Fruit fly (Drosophila melanogaster): ENCODE results near the gene OXA1L.

OXA1L gene

DNA sequence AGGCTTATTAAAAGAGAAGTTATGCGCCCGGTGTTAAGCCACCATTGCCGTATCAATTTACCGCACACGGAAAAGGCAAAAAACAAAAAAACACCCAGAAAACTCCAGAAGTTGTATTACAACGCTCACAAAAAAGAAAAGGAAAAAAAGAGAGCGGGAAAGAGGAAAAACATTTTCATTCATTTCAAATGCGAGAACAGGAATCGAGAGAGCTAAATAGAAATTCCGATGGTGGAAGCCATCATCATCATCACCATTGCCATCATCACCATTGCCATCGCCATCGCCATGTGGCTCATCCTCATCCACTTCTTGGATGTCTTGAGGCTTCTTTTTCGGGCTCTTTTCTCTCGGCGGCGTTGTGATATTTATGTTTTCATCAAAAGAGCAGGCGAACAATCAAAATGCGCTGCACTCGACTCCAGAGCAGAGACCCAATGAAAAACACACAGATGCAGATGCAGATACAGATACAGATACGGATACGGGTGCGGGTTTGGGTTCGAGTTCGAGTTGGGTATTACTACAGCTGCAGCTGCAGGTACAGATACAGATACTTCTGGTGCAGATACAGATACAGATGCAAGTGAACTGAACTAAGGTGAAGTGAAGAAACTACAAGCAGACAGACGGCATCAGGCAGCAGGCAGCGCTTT, 35.0 kb downstream of the OXA1L start (continued):
- TF ChIP-seq CG43689 (GFP tag; IDR thresholded peaks at IDR 0.05) (no peak), Mes4 (GFP tag; optimal IDR thresholded peaks at IDR 0.05) (no peak), pnt (GFP tag; optimal IDR thresholded peaks at IDR 0.05) (no peak), Trl (optimal IDR thresholded peaks at IDR 0.05) (peak; percentile 19 to 49), Trl (GFP tag; optimal IDR thresholded peaks at IDR 0.05) (no peak), Adf1 (GFP tag; IDR thresholded peaks at IDR 0.05) (no peak), CG17912 (GFP tag; optimal IDR thresholded peaks at IDR 0.05) (peak; percentile 5), unpg (GFP tag; optimal IDR thresholded peaks at IDR 0.05) (no peak), Lhr (GFP tag; optimal IDR thresholded peaks at IDR 0.05) (no peak), lmd (GFP tag; IDR thresholded peaks at IDR 0.05) (no peak), gcm (GFP tag; optimal IDR thresholded peaks at IDR 0.05) (peak; percentile 63), grn (GFP tag; optimal IDR thresholded peaks at IDR 0.05) (peak; percentile 99), phol (tag; optimal IDR thresholded peaks at IDR 0.05) (no peak), Atf3 (GFP tag; optimal IDR thresholded peaks at IDR 0.05) (no peak), Atf6 (GFP tag; IDR thresholded peaks at IDR 0.05) (no peak), pita (GFP tag; optimal IDR thresholded peaks at IDR 0.05) (no peak), Dad (GFP tag; optimal IDR thresholded peaks at IDR 0.05) (no peak), CG10543 (GFP tag; optimal IDR thresholded peaks at IDR 0.05) (peak; percentile 20), bab2 (GFP tag; optimal IDR thresholded peaks at IDR 0.05) (no peak), CG15601 (tag; optimal IDR thresholded peaks at IDR 0.05) (peak; percentile 5), CG9609 (GFP tag; optimal IDR thresholded peaks at IDR 0.05) (no peak), hbn (GFP tag; IDR thresholded peaks at IDR 0.05; ENCODE audit: partially characterized antibody) (no peak), hb (GFP tag; IDR thresholded peaks at IDR 0.05; ENCODE audit: partially characterized antibody) (no peak), al (GFP tag; IDR thresholded peaks at IDR 0.05) (no peak), CG2199 (GFP tag; IDR thresholded peaks at IDR 0.05) (peak; percentile 96; the same call in 2 of the 3 replicates), stc (GFP tag; IDR thresholded peaks at IDR 0.05) (0 out of 2 replicates have a peak, but pooled peaks have one; percentile 7), Deaf1 (tag; optimal IDR thresholded peaks at IDR 0.05) (peak; percentile 31), nmo (GFP tag; optimal IDR thresholded peaks at IDR 0.05) (no peak), sd (tag; optimal IDR thresholded peaks at IDR 0.05) (peak; percentile 59), Hmx (GFP tag; optimal IDR thresholded peaks at IDR 0.05) (no peak), zfh1 (GFP tag; IDR thresholded peaks at IDR 0.05) (no peak), ash1 (GFP tag; optimal IDR thresholded peaks at IDR 0.05) (no peak), nerfin-1 (tag; optimal IDR thresholded peaks at IDR 0.05) (peak; percentile 63), CG11696 (GFP tag; IDR thresholded peaks at IDR 0.05) (no peak), D (optimal IDR thresholded peaks at IDR 0.05) (peak; percentile 84), D (GFP tag; optimal IDR thresholded peaks at IDR 0.05) (no peak), CG13424 (tag; optimal IDR thresholded peaks at IDR 0.05) (no peak), CG8924 (tag; optimal IDR thresholded peaks at IDR 0.05) (peak; percentile 11), Antp (GFP tag; optimal IDR thresholded peaks at IDR 0.05) (no peak), CG11093 (GFP tag; IDR thresholded peaks at IDR 0.05) (no peak), Usf (GFP tag; optimal IDR thresholded peaks at IDR 0.05) (no peak), chm (GFP tag; IDR thresholded peaks at IDR 0.05) (peak; percentile 43; the same call in 1 of the 2 replicates), CG5180 (GFP tag; optimal IDR thresholded peaks at IDR 0.05) (peak; percentile 79), exex (tag; optimal IDR thresholded peaks at IDR 0.05) (no peak), Aef1 (GFP tag; IDR thresholded peaks at IDR 0.05) (no peak), Lpt (GFP tag; optimal IDR thresholded peaks at IDR 0.05) (peak; percentile 2), gsb (GFP tag; IDR thresholded peaks at IDR 0.05) (no peak), D19B (GFP tag; optimal IDR thresholded peaks at IDR 0.05) (no peak), CG15696 (tag; optimal IDR thresholded peaks at IDR 0.05) (no peak), tll (GFP tag; optimal IDR thresholded peaks at IDR 0.05) (peak in 1 of 2 experiments; percentile 46), da (GFP tag; optimal IDR thresholded peaks at IDR 0.05) (peak; percentile 58)
